Worm (Caenorhabditis elegans) whole organism, early embryonic: ENCODE results near the gene hst-3.1.

Experiments
- B0310.2 ChIP-seq: sonication (generic microtip); optimal IDR thresholded peaks from 2 replicates; lab custom pipeline; 2016; ENCODE audit warnings: mild to moderate bottlenecking, missing genetic modification characterization, missing compliant biosample characterization
- aly-1 ChIP-seq: sonication (generic microtip); optimal IDR thresholded peaks from 2 replicates; lab custom pipeline; 2016; ENCODE audit warnings: missing genetic modification characterization, missing compliant biosample characterization
- ama-1 ChIP-seq: fragments of 150-350 bp; optimal IDR thresholded peaks from 2 replicates; lab custom pipeline; 2014
- hmg-4 ChIP-seq: fragments of 200-800 bp; sonication (Bioruptor generic); optimal IDR thresholded peaks from 2 replicates; lab custom pipeline; 2018; ENCODE audit warnings: mild to moderate bottlenecking, missing genetic modification characterization, missing compliant biosample characterization
- tra-4 ChIP-seq: sonication (generic microtip); optimal IDR thresholded peaks from 2 replicates; lab custom pipeline; 2017; ENCODE audit warnings: missing genetic modification characterization, missing compliant biosample characterization

ce11 chrII:6138138-6138537, 30.9 kb downstream of the hst-3.1 start:
- no peak for TF ChIP-seq tra-4
- no peak for TF ChIP-seq aly-1 (tag; lab: Kevin White, UChicago)
- no peak for TF ChIP-seq B0310.2 (tag; lab: Kevin White, UChicago)
- no peak for TF ChIP-seq ama-1
- TF ChIP-seq hmg-4 (GFP tag; lab: Kevin White, UChicago), result no peak
